Worm (Caenorhabditis elegans): Measurements from ENCODE around the gene F32D8.3.

Gene F32D8.3

ce11 chrV:10909071-10909470 lies 22.4 kb downstream of the F32D8.3 start, which contains the start of gene zzz-1:
Gene zzz-1, minus strand, starts transcription at chrV:10909171.
- no peak for TF ChIP-seq nhr-237 (tag; optimal IDR thresholded peaks at IDR 0.05)
- no peak for TF ChIP-seq blmp-1 (tag; optimal IDR thresholded peaks at IDR 0.05)
- TF ChIP-seq cnd-1 (tag; optimal IDR thresholded peaks at IDR 0.05) = no peak
- TF ChIP-seq pha-4 (tag; optimal IDR thresholded peaks at IDR 0.05) = no peak
- no peak for TF ChIP-seq bed-3 (GFP tag; optimal IDR thresholded peaks at IDR 0.05)
- no peak for TF ChIP-seq ceh-83 (GFP tag; optimal IDR thresholded peaks at IDR 0.05)
- TF ChIP-seq nhr-28 (tag; optimal IDR thresholded peaks at IDR 0.05) = no peak
- no peak for TF ChIP-seq elt-1 (tag; optimal IDR thresholded peaks at IDR 0.05; ENCODE audit: borderline replicate concordance, insufficient read depth)
- no peak for TF ChIP-seq ces-1 (GFP tag; optimal IDR thresholded peaks at IDR 0.05)
- TF ChIP-seq sem-2 (GFP tag; optimal IDR thresholded peaks at IDR 0.05) = no peak
- no peak for TF ChIP-seq unc-120 (tag; optimal IDR thresholded peaks at IDR 0.05; ENCODE audit: poor library complexity, severe bottlenecking)

ce11 chrV:10909959-10910358 lies 23.3 kb downstream of the F32D8.3 start:
- no peak for TF ChIP-seq mep-1 (tag; optimal IDR thresholded peaks at IDR 0.05)
- no peak for TF ChIP-seq sem-2 (GFP tag; optimal IDR thresholded peaks at IDR 0.05)
- no peak for TF ChIP-seq nhr-12 (tag; optimal IDR thresholded peaks at IDR 0.05)
- TF ChIP-seq lin-32 (GFP tag; optimal IDR thresholded peaks at IDR 0.05) = no peak
- no peak for TF ChIP-seq M03D4.4 (tag; optimal IDR thresholded peaks at IDR 0.05)
- no peak for TF ChIP-seq flh-1 (GFP tag; optimal IDR thresholded peaks at IDR 0.05)
- TF ChIP-seq elt-1 (tag; optimal IDR thresholded peaks at IDR 0.05; ENCODE audit: borderline replicate concordance, insufficient read depth) = no peak
- no peak for TF ChIP-seq ces-1 (GFP tag; optimal IDR thresholded peaks at IDR 0.05)
- no peak for TF ChIP-seq nhr-76 (tag; optimal IDR thresholded peaks at IDR 0.05)
- no peak for TF ChIP-seq zip-8 (tag; optimal IDR thresholded peaks at IDR 0.05)
- no peak for TF ChIP-seq mls-2 (tag; optimal IDR thresholded peaks at IDR 0.05)
- TF ChIP-seq tbx-8 (GFP tag; optimal IDR thresholded peaks at IDR 0.05) = no peak
- no peak for TF ChIP-seq sptf-1 (tag; optimal IDR thresholded peaks at IDR 0.05)
- no peak for TF ChIP-seq pha-4 (tag; optimal IDR thresholded peaks at IDR 0.05)
- TF ChIP-seq bed-3 (GFP tag; optimal IDR thresholded peaks at IDR 0.05) = no peak
- TF ChIP-seq drap-1 (GFP tag; optimal IDR thresholded peaks at IDR 0.05) = no peak

ce11 chrV:10915922-10916321 lies 29.3 kb downstream of the F32D8.3 start:
- TF ChIP-seq lin-13 (tag; optimal IDR thresholded peaks at IDR 0.05) (no peak), unc-62 (GFP tag; optimal IDR thresholded peaks at IDR 0.05) (peak; percentile 81)

- TF ChIP-seq lin-32 (GFP tag; optimal IDR thresholded peaks at IDR 0.05) = no peak
Observed at ce11 chrV:10918373-10918772, 31.7 kb downstream of the F32D8.3 start, which contains the start of gene F58B4.2. Gene F58B4.2, minus strand, starts transcription at chrV:10918473.

- TF ChIP-seq sptf-1 (tag; optimal IDR thresholded peaks at IDR 0.05) (no peak), nhr-237 (tag; optimal IDR thresholded peaks at IDR 0.05) (no peak), zip-8 (tag; optimal IDR thresholded peaks at IDR 0.05) (no peak), lsy-2 (tag; optimal IDR thresholded peaks at IDR 0.05) (no peak), snpc-4 (tag; optimal IDR thresholded peaks at IDR 0.05) (no peak), nhr-12 (tag; optimal IDR thresholded peaks at IDR 0.05) (no peak), unc-62 (GFP tag; optimal IDR thresholded peaks at IDR 0.05) (no peak), elt-1 (tag; optimal IDR thresholded peaks at IDR 0.05; ENCODE audit: borderline replicate concordance, insufficient read depth) (no peak), M03D4.4 (tag; optimal IDR thresholded peaks at IDR 0.05) (no peak), blmp-1 (tag; optimal IDR thresholded peaks at IDR 0.05) (no peak), nhr-28 (tag; optimal IDR thresholded peaks at IDR 0.05) (no peak), ceh-43 (GFP tag; optimal IDR thresholded peaks at IDR 0.05) (no peak), lin-32 (GFP tag; optimal IDR thresholded peaks at IDR 0.05) (no peak), ham-2 (GFP tag; optimal IDR thresholded peaks at IDR 0.05) (no peak), drap-1 (GFP tag; optimal IDR thresholded peaks at IDR 0.05) (no peak), tbx-8 (GFP tag; optimal IDR thresholded peaks at IDR 0.05) (no peak), pha-4 (tag; optimal IDR thresholded peaks at IDR 0.05) (no peak)
Observed at ce11 chrV:10921747-10922146, 35.1 kb downstream of the F32D8.3 start, which contains the start of gene nas-31. Gene nas-31, minus strand, starts transcription at chrV:10921847.

ce11 chrV:10923229-10923628 lies 36.6 kb downstream of the F32D8.3 start, which contains the start of gene F58B4.7:
Gene F58B4.7, minus strand, starts transcription at chrV:10923329.
- TF ChIP-seq ceh-83 (GFP tag; optimal IDR thresholded peaks at IDR 0.05) (no peak), ztf-11 (tag; optimal IDR thresholded peaks at IDR 0.05) (no peak), nhr-28 (tag; optimal IDR thresholded peaks at IDR 0.05) (no peak), hlh-1 (tag; optimal IDR thresholded peaks at IDR 0.05) (no peak), nhr-237 (tag; optimal IDR thresholded peaks at IDR 0.05) (no peak), cnd-1 (tag; optimal IDR thresholded peaks at IDR 0.05) (no peak)

All from whole organism, mixed stage, embryonic.